Fruit fly (Drosophila melanogaster) whole organism, embryonic: Measurements from ENCODE around the gene CG6695.

Source experiments
- Adf1 ChIP-seq: fragments of 200-800 bp; sonication (Bioruptor generic); IDR thresholded peaks from 2 replicates; pipeline ENCODE4 v1.3.6; 2022; ENCODE audit warnings: missing biosample characterization, missing genetic modification characterization
- Aef1 ChIP-seq: fragments of 200-800 bp; sonication (Bioruptor generic); IDR thresholded peaks from 3 replicates; pipeline ENCODE4 v1.3.6; 2022; ENCODE audit warnings: missing biosample characterization, missing genetic modification characterization
- Bgb ChIP-seq: fragments of 200-800 bp; sonication (Bioruptor generic); IDR thresholded peaks from 2 replicates; pipeline ENCODE4 v1.3.6; 2022; ENCODE audit warnings: missing biosample characterization, missing genetic modification characterization; ENCODE audit not compliant: partially characterized antibody
- CG10147 ChIP-seq: fragments of 200-800 bp; sonication (Bioruptor generic); optimal IDR thresholded peaks from 2 replicates; lab custom pipeline; 2019; ENCODE audit warnings: missing biosample characterization, mild to moderate bottlenecking, missing genetic modification characterization, moderate library complexity
- CG10321 ChIP-seq: fragments of 200-800 bp; sonication (Bioruptor generic); IDR thresholded peaks from 2 replicates; pipeline ENCODE4 v1.3.6; 2022; ENCODE audit warnings: missing biosample characterization, missing genetic modification characterization
- CG12769 ChIP-seq: fragments of 200-800 bp; sonication (Bioruptor generic); optimal IDR thresholded peaks from 2 replicates; lab custom pipeline; 2019; ENCODE audit warnings: missing biosample characterization, mild to moderate bottlenecking, missing genetic modification characterization, moderate library complexity
- CG13775 ChIP-seq: fragments of 200-800 bp; sonication (Bioruptor generic); optimal IDR thresholded peaks from 3 replicates; lab custom pipeline; 2017; ENCODE audit warnings: missing biosample characterization, mild to moderate bottlenecking, missing genetic modification characterization
- CG13894 ChIP-seq: fragments of 200-800 bp; sonication (Bioruptor generic); optimal IDR thresholded peaks from 3 replicates; lab custom pipeline; 2018; ENCODE audit warnings: missing biosample characterization, mild to moderate bottlenecking, missing genetic modification characterization, moderate library complexity
- CG1832 ChIP-seq: fragments of 200-800 bp; sonication (Bioruptor generic); optimal IDR thresholded peaks from 2 replicates; lab custom pipeline; 2017; ENCODE audit warnings: missing biosample characterization, mild to moderate bottlenecking, missing genetic modification characterization, inconsistent platforms
- CG18764 ChIP-seq: fragments of 200-800 bp; sonication (Bioruptor generic); optimal IDR thresholded peaks from 3 replicates; lab custom pipeline; 2016; ENCODE audit warnings: missing biosample characterization, missing genetic modification characterization
- CG3281 ChIP-seq: fragments of 200-800 bp; sonication (Bioruptor generic); optimal IDR thresholded peaks from 3 replicates; lab custom pipeline; 2017; ENCODE audit warnings: missing biosample characterization, mild to moderate bottlenecking, missing genetic modification characterization
- CG34224 ChIP-seq: fragments of 200-800 bp; sonication (Bioruptor generic); IDR thresholded peaks from 3 replicates; pipeline ENCODE4 v1.3.6; 2022; ENCODE audit warnings: missing biosample characterization, missing genetic modification characterization; ENCODE audit not compliant: partially characterized antibody
- CG4360 ChIP-seq: fragments of 200-800 bp; sonication (Bioruptor generic); IDR thresholded peaks from 2 replicates; pipeline ENCODE4 v1.3.6; 2022; ENCODE audit warnings: missing biosample characterization, missing genetic modification characterization
- CG43689 ChIP-seq: fragments of 200-800 bp; sonication (Bioruptor generic); IDR thresholded peaks from 2 replicates; pipeline ENCODE4 v1.3.6; 2022; ENCODE audit warnings: missing biosample characterization, missing genetic modification characterization
- CG8478 ChIP-seq: fragments of >200 bp; optimal IDR thresholded peaks from 2 replicates; lab custom pipeline; 2018
- CHES-1-like ChIP-seq: fragments of 200-800 bp; sonication (Bioruptor generic); optimal IDR thresholded peaks from 2 replicates; lab custom pipeline; 2016; ENCODE audit warnings: missing biosample characterization, missing genetic modification characterization
- Dll ChIP-seq: fragments of 200-800 bp; sonication (Bioruptor generic); IDR thresholded peaks from 4 replicates; pipeline ENCODE4 v1.3.6; 2022; ENCODE audit warnings: missing biosample characterization, missing genetic modification characterization; ENCODE audit not compliant: partially characterized antibody
- E2f2 ChIP-seq: fragments of 200-800 bp; sonication (Bioruptor generic); IDR thresholded peaks from 2 replicates; pipeline ENCODE4 v1.3.6; 2022; ENCODE audit warnings: missing biosample characterization, missing genetic modification characterization
- Gsc ChIP-seq: fragments of 200-800 bp; sonication (Bioruptor generic); IDR thresholded peaks from 2 replicates; pipeline ENCODE4 v1.3.6; 2022; ENCODE audit warnings: missing biosample characterization, missing genetic modification characterization
- HmgZ ChIP-seq: fragments of 200-800 bp; sonication (Bioruptor generic); optimal IDR thresholded peaks from 2 replicates; lab custom pipeline; 2018; ENCODE audit warnings: missing biosample characterization, mild to moderate bottlenecking, missing genetic modification characterization
- MESR4 ChIP-seq: fragments of 200-800 bp; sonication (Bioruptor generic); optimal IDR thresholded peaks from 2 replicates; lab custom pipeline; 2018; ENCODE audit warnings: missing biosample characterization, mild to moderate bottlenecking, missing genetic modification characterization, moderate library complexity
- Med ChIP-seq: fragments of 200-800 bp; sonication (Bioruptor generic); peaks from one replicate; lab custom pipeline; 2016; ENCODE audit warnings: missing biosample characterization, missing genetic modification characterization, mild to moderate bottlenecking, inconsistent platforms, moderate library complexity
- Scr ChIP-seq: fragments of 200-800 bp; sonication (Bioruptor generic); IDR thresholded peaks from 2 replicates; pipeline ENCODE4 v1.3.6; 2022; ENCODE audit warnings: missing biosample characterization, missing genetic modification characterization; ENCODE audit not compliant: partially characterized antibody
- Stat92E ChIP-seq, 3 experiments: fragments of >200 bp in 2 of 3; fragments of 200-800 bp in 1 of 3; sonication (Bioruptor generic) in 1 of 3; optimal IDR thresholded peaks; 2 replicates each; lab custom pipeline; 2017 to 2019; ENCODE audit warnings: missing biosample characterization in 3 of 3, missing genetic modification characterization in 3 of 3, mild to moderate bottlenecking in 1 of 3, moderate library complexity in 1 of 3
- Trl ChIP-seq, 3 experiments: fragments of >200 bp in 2 of 3; fragments of 200-800 bp in 1 of 3; sonication (Bioruptor generic) in 1 of 3; optimal IDR thresholded peaks; 2 replicates in 1 of 3; 3 replicates in 2 of 3; lab custom pipeline; 2016 to 2017; ENCODE audit warnings: missing biosample characterization in 1 of 3, missing genetic modification characterization in 1 of 3
- ac ChIP-seq: fragments of 200-800 bp; sonication (Bioruptor generic); optimal IDR thresholded peaks from 3 replicates; lab custom pipeline; 2017; ENCODE audit warnings: missing biosample characterization, mild to moderate bottlenecking, missing genetic modification characterization
- ato ChIP-seq: fragments of 200-800 bp; sonication (Bioruptor generic); IDR thresholded peaks from 2 replicates; pipeline ENCODE4 v1.3.6; 2022; ENCODE audit warnings: missing biosample characterization, missing genetic modification characterization; ENCODE audit not compliant: partially characterized antibody
- bbx ChIP-seq: fragments of 200-800 bp; sonication (Bioruptor generic); IDR thresholded peaks from 2 replicates; pipeline ENCODE4 v1.3.6; 2022; ENCODE audit warnings: missing biosample characterization, missing genetic modification characterization; ENCODE audit not compliant: partially characterized antibody
- chinmo ChIP-seq: fragments of 200-800 bp; sonication (Bioruptor generic); IDR thresholded peaks from 4 replicates; pipeline ENCODE4 v1.3.6; 2022; ENCODE audit warnings: missing biosample characterization, missing genetic modification characterization; ENCODE audit not compliant: partially characterized antibody
- crp ChIP-seq, 2 experiments: fragments of 200-800 bp; sonication (Bioruptor generic); optimal IDR thresholded peaks; 2 replicates in 1 of 2; 3 replicates in 1 of 2; lab custom pipeline; 2017; ENCODE audit warnings: missing biosample characterization in 2 of 2, missing genetic modification characterization in 2 of 2, mild to moderate bottlenecking in 1 of 2, moderate library complexity in 1 of 2
- dan ChIP-seq: fragments of 200-800 bp; sonication (Bioruptor generic); IDR thresholded peaks from 2 replicates; pipeline ENCODE4 v1.3.6; 2022; ENCODE audit warnings: missing biosample characterization, missing genetic modification characterization
- dm ChIP-seq: fragments of 200-800 bp; sonication (Bioruptor generic); optimal IDR thresholded peaks from 3 replicates; lab custom pipeline; 2016; ENCODE audit warnings: missing biosample characterization, missing genetic modification characterization
- ftz-f1 ChIP-seq: fragments of 200-800 bp; sonication (Bioruptor generic); optimal IDR thresholded peaks from 2 replicates; lab custom pipeline; 2016; ENCODE audit warnings: missing biosample characterization, missing genetic modification characterization
- gcm ChIP-seq: fragments of 200-800 bp; sonication (Bioruptor generic); optimal IDR thresholded peaks from 2 replicates; lab custom pipeline; 2019; ENCODE audit warnings: missing biosample characterization, mild to moderate bottlenecking, missing genetic modification characterization, moderate library complexity
- gro ChIP-seq: fragments of 200-800 bp; sonication (Bioruptor generic); optimal IDR thresholded peaks from 2 replicates; lab custom pipeline; 2016; ENCODE audit warnings: missing biosample characterization, missing genetic modification characterization
- kni ChIP-seq: fragments of 200-800 bp; sonication (Bioruptor generic); optimal IDR thresholded peaks from 3 replicates; lab custom pipeline; 2017; ENCODE audit warnings: mild to moderate bottlenecking, missing biosample characterization, missing genetic modification reagents, missing genetic modification characterization
- mirr ChIP-seq: fragments of 200-800 bp; sonication (Bioruptor generic); optimal IDR thresholded peaks from 3 replicates; lab custom pipeline; 2018; ENCODE audit warnings: missing biosample characterization, mild to moderate bottlenecking, missing genetic modification characterization
- oc ChIP-seq: fragments of 200-800 bp; sonication (Bioruptor generic); optimal IDR thresholded peaks from 2 replicates; lab custom pipeline; 2018; ENCODE audit warnings: missing biosample characterization, mild to moderate bottlenecking, missing genetic modification characterization, moderate library complexity
- pros ChIP-seq: fragments of 200-800 bp; sonication (Bioruptor generic); optimal IDR thresholded peaks from 3 replicates; lab custom pipeline; 2019; ENCODE audit warnings: missing biosample characterization, mild to moderate bottlenecking, missing genetic modification characterization, moderate library complexity
- psq ChIP-seq: fragments of 200-800 bp; sonication (Bioruptor generic); optimal IDR thresholded peaks from 2 replicates; lab custom pipeline; 2017; ENCODE audit warnings: missing biosample characterization, missing genetic modification characterization
- scrt ChIP-seq: fragments of 200-800 bp; sonication (Bioruptor generic); optimal IDR thresholded peaks from 2 replicates; lab custom pipeline; 2018; ENCODE audit warnings: missing biosample characterization, mild to moderate bottlenecking, missing genetic modification characterization, moderate library complexity
- seq ChIP-seq: fragments of 200-800 bp; sonication (Bioruptor generic); IDR thresholded peaks from 2 replicates; pipeline ENCODE4 v1.3.6; 2022; ENCODE audit warnings: missing biosample characterization, missing genetic modification characterization
- stwl ChIP-seq: fragments of 200-800 bp; sonication (Bioruptor generic); optimal IDR thresholded peaks from 3 replicates; lab custom pipeline; 2018; ENCODE audit warnings: missing biosample characterization, mild to moderate bottlenecking, missing genetic modification characterization, moderate library complexity
- tll ChIP-seq, 2 experiments: fragments of 200-800 bp in 1 of 2; fragments of >200 bp in 1 of 2; sonication (Bioruptor generic) in 1 of 2; optimal IDR thresholded peaks; 2 replicates each; lab custom pipeline; 2017 to 2019; ENCODE audit warnings: missing biosample characterization in 2 of 2, missing genetic modification characterization in 2 of 2, mild to moderate bottlenecking in 1 of 2, moderate library complexity in 1 of 2
- zen ChIP-seq: fragments of 200-800 bp; sonication (Bioruptor generic); optimal IDR thresholded peaks from 3 replicates; lab custom pipeline; 2018; ENCODE audit warnings: missing biosample characterization, mild to moderate bottlenecking, missing genetic modification characterization, moderate library complexity

CG6695 gene

DNA sequence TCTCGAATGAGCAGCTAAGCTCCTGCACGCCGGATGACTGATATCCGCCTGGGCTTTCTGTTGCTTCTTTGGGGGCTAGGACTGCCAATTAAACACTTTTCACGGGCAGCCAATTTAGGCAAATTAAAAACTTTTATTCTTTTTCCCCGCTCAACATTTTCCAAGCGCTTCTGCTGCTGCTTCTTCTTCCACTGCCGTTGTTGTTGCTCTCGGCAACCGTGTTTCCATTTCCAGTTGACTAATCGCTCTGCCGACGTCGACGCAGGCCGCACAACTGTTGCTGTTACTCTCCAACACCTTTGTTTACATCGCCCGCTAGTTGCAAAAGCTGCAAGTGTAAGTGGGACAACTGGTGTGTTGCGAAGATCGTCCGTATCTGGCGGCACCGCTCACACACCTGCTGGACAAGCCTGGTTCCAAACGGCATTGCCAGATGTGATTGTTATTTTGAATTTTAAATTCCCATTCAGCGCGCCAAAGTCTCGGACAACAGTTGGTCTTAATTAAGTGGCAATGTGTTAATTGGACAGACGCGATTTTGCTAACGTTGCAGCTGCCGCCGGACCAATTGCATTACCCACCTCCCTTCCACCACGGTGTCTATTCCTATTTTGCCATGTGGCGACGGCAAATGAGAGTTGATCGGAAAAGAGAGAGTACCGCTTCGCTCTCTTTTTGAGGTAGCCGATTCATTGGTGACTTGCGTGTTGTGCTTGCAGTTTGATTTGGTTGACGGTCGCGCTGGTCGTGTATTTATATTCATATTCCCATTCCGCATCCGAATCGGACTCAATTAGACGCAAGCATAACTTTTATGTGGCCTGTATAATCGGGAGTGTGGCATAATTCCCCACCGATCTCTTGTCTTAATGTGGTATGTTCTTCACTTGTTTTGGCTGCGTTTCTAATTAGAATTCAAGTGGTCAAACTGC, 24.8 kb upstream of the CG6695 start, which contains the start of gene Wsck (continued):
- peak; percentile 99 for TF ChIP-seq CG10321 (GFP tag; lab: Robert Waterston, UW)
- TF ChIP-seq CG4360 (GFP tag; lab: Robert Waterston, UW): peak; percentile 90
- TF ChIP-seq Trl (optimal IDR thresholded peaks at IDR 0.05; lab: Kevin White, UChicago): peak; percentile 51 to 74
- peak; percentile 14 for TF ChIP-seq Trl (GFP tag; optimal IDR thresholded peaks at IDR 0.05; lab: Kevin White, UChicago)
- peak; percentile 44; the same call in 1 of the 3 replicates for TF ChIP-seq CG34224 (GFP tag; lab: Robert Waterston, UW)
- TF ChIP-seq CHES-1-like (GFP tag; lab: Kevin White, UChicago): peak; percentile 74
- TF ChIP-seq gro (GFP tag; lab: Kevin White, UChicago): no peak
- TF ChIP-seq CG43689: no peak
- peak; percentile 86 for TF ChIP-seq oc
- TF ChIP-seq ac (GFP tag; lab: Kevin White, UChicago): peak; percentile 21
- TF ChIP-seq Stat92E (GFP tag; optimal IDR thresholded peaks at IDR 0.05; lab: Kevin White, UChicago): peak in 1 of 3 experiments; percentile 65
- TF ChIP-seq Aef1 (GFP tag; lab: Robert Waterston, UW): peak; percentile 23; the same call in 1 of the 3 replicates
- peak; percentile 47 for TF ChIP-seq HmgZ
- no peak for TF ChIP-seq dan (GFP tag; lab: Robert Waterston, UW)
- no peak for TF ChIP-seq gcm (GFP tag; lab: Kevin White, UChicago)
- TF ChIP-seq E2f2 (GFP tag; lab: Robert Waterston, UW): peak; percentile 85
- TF ChIP-seq CG13775: no peak
- no peak for TF ChIP-seq CG12769
- no peak for TF ChIP-seq Gsc (GFP tag; lab: Robert Waterston, UW)
- peak in 1 of 2 experiments; percentile 62 for TF ChIP-seq tll (GFP tag; optimal IDR thresholded peaks at IDR 0.05; lab: Kevin White, UChicago)
- peak; percentile 36; the same call in 1 of the 2 replicates for TF ChIP-seq Scr
- no peak; the same call in 1 of the 2 replicates for TF ChIP-seq Bgb
- TF ChIP-seq psq: no peak
- TF ChIP-seq scrt (GFP tag; lab: Kevin White, UChicago): peak; percentile 28
- TF ChIP-seq CG3281 (GFP tag; lab: Kevin White, UChicago): peak; percentile 21
- peak; percentile 99 for TF ChIP-seq Adf1
- peak; percentile 38 for TF ChIP-seq kni (GFP tag; lab: Kevin White, UChicago)
- peak in 1 of 2 experiments; percentile 24 for TF ChIP-seq crp (GFP tag; optimal IDR thresholded peaks at IDR 0.05; lab: Kevin White, UChicago)
- peak; percentile 96 for TF ChIP-seq CG8478
- peak; percentile 79 for TF ChIP-seq Med (GFP tag; lab: Kevin White, UChicago)
- peak; percentile 20 for TF ChIP-seq MESR4 (GFP tag; lab: Kevin White, UChicago)
- peak; percentile 13 for TF ChIP-seq pros (GFP tag; lab: Kevin White, UChicago)
- 0 out of 4 replicates have a peak, but pooled peaks have one; percentile 28 for TF ChIP-seq Dll
- no peak for TF ChIP-seq CG13894
- TF ChIP-seq CG10147 (GFP tag; lab: Kevin White, UChicago): no peak
- peak; percentile 39 for TF ChIP-seq dm (GFP tag; lab: Kevin White, UChicago)
- peak; percentile 34; the same call in 1 of the 2 replicates for TF ChIP-seq bbx (GFP tag; lab: Robert Waterston, UW)
- TF ChIP-seq seq (GFP tag; lab: Robert Waterston, UW): no peak
- TF ChIP-seq mirr: peak; percentile 58
- TF ChIP-seq zen (tag; lab: Kevin White, UChicago): peak; percentile 79
- peak; percentile 51 for TF ChIP-seq stwl (tag; lab: Kevin White, UChicago)
- peak; percentile 96 for TF ChIP-seq CG1832
- peak; percentile 2 for TF ChIP-seq ftz-f1
- peak; percentile 41; the same call in 1 of the 2 replicates for TF ChIP-seq ato (GFP tag; lab: Robert Waterston, UW)
- TF ChIP-seq CG18764 (GFP tag; lab: Kevin White, UChicago): no peak
- TF ChIP-seq chinmo (GFP tag; lab: Robert Waterston, UW): peak; percentile 60; the same call in 1 of the 4 replicates
